Worm (Caenorhabditis elegans): ENCODE measurements around the gene C06E1.1.

- no peak for TF ChIP-seq ceh-100 (GFP tag; IDR thresholded peaks at IDR 0.05)
- no peak for TF ChIP-seq ceh-27 (GFP tag; optimal IDR thresholded peaks at IDR 0.05)
- TF ChIP-seq lin-35 (GFP tag; optimal IDR thresholded peaks at IDR 0.05) = no peak
- no peak for TF ChIP-seq snpc-4 (GFP tag; optimal IDR thresholded peaks at IDR 0.05)
- TF ChIP-seq snpc-4 (tag; optimal IDR thresholded peaks at IDR 0.05) = no peak
Measured at ce11 chrIII:8560398-8560797, 45.2 kb upstream of the C06E1.1 start.
